Fruit fly (Drosophila melanogaster) whole organism, pupa: Measurements from ENCODE around the gene Tep4.

ENCODE experiments used
- CG10348 ChIP-seq: fragments of 200-800 bp; sonication (Bioruptor generic); IDR thresholded peaks from 2 replicates; pipeline ENCODE4 v1.3.6; 2022; ENCODE audit warnings: missing biosample characterization, missing genetic modification characterization
- CG12605 ChIP-seq: fragments of 200-800 bp; sonication (Bioruptor generic); IDR thresholded peaks from 2 replicates; pipeline ENCODE4 v1.3.6; 2022; ENCODE audit warnings: missing biosample characterization, missing genetic modification characterization
- CG32121 ChIP-seq: fragments of 200-800 bp; sonication (Bioruptor generic); IDR thresholded peaks from 2 replicates; pipeline ENCODE4 v1.3.6; 2022; ENCODE audit warnings: missing biosample characterization, missing genetic modification characterization
- CG34367 ChIP-seq: fragments of 200-800 bp; sonication (Bioruptor generic); optimal IDR thresholded peaks from 2 replicates; lab custom pipeline; 2018; ENCODE audit warnings: missing biosample characterization, mild to moderate bottlenecking, missing genetic modification characterization
- CG4496 ChIP-seq: fragments of 200-800 bp; sonication (Bioruptor generic); IDR thresholded peaks from 3 replicates; pipeline ENCODE4 v1.3.6; 2022; ENCODE audit warnings: missing biosample characterization, missing genetic modification characterization
- CG8301 ChIP-seq: fragments of 200-800 bp; sonication (Bioruptor generic); optimal IDR thresholded peaks from 2 replicates; lab custom pipeline; 2018; ENCODE audit warnings: missing biosample characterization, mild to moderate bottlenecking, missing genetic modification characterization
- D1 ChIP-seq: fragments of 200-800 bp; sonication (Bioruptor generic); optimal IDR thresholded peaks from 2 replicates; lab custom pipeline; 2018; ENCODE audit warnings: missing biosample characterization, mild to moderate bottlenecking, missing genetic modification characterization, moderate library complexity
- EcR ChIP-seq: fragments of 200-800 bp; sonication (Bioruptor generic); optimal IDR thresholded peaks from 3 replicates; lab custom pipeline; 2019; ENCODE audit warnings: missing biosample characterization, missing genetic modification characterization, mild to moderate bottlenecking, moderate library complexity, missing genetic modification reagents
- Snoo ChIP-seq: fragments of 200-800 bp; sonication (Bioruptor generic); optimal IDR thresholded peaks from 3 replicates; lab custom pipeline; 2017; ENCODE audit warnings: missing biosample characterization, mild to moderate bottlenecking, missing genetic modification characterization, inconsistent platforms

DNA sequence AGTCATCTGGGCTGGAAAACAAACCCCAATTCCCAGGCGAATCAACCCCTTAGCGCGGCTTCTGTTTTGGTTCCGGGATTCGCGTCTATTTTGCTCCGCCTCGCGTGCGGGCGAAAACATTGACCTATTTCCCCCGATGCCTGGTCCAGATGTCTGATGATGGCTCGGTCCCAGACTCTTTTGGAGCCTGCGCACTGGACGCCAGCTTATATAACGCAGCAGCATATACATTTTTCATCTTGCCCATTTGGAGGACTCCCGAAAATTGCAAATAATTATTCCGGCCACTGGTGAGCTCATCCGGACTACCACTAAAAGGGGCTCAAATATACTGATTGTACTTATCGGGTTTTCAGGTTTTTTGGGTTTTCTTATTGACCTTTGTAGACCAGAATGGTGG, 32.2 kb upstream of the Tep4 start:
- TF ChIP-seq CG12605: no peak
- no peak for TF ChIP-seq CG8301 (tag; lab: Kevin White, UChicago)
- TF ChIP-seq CG32121 (GFP tag; lab: Robert Waterston, UW): no peak
- TF ChIP-seq CG34367 (tag; lab: Kevin White, UChicago): no peak
- no peak for TF ChIP-seq EcR (GFP tag; lab: Kevin White, UChicago)
- no peak for TF ChIP-seq CG10348
- no peak for TF ChIP-seq D1
- TF ChIP-seq Snoo (tag; lab: Kevin White, UChicago): no peak
- no peak for TF ChIP-seq CG4496
